Fruit fly (Drosophila melanogaster): ENCODE data around the gene CG10749.

CG10749 gene

DNA sequence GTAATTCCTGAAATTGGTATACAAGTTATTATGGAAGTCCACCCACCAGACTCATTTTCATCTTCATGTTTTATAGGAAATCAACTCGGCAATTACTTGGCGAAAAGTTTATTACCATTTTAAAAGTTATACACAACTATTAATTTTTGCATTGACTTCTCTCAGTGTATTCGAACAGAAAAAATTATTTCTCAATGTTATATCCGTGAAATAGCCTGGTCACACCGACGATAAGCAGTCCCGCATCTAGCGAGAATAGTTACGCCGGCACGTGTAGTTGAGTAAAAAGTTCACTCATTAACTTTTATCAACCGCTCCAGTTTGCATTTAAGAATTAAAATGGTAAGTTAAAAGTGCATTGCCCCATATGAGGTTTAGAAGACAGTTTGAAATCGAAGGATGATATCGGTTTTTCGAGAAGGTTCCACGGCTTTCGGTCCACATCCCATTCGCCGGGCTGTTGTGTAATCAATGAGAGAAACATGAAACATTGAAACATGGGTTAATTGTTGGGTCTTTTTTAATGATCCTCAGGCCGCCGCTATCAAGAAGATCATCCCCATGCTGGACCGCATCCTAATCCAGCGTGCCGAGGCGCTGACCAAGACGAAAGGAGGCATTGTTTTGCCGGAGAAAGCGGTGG is 43.7 kb downstream of the CG10749 start, which contains the start of gene CG11267 (continued):
- TF ChIP-seq NK7.1 (GFP tag; optimal IDR thresholded peaks at IDR 0.05): peak; percentile 71
- peak; percentile 73 for TF ChIP-seq CG6654 (GFP tag; optimal IDR thresholded peaks at IDR 0.05)
- peak; percentile 75 for TF ChIP-seq eyg (GFP tag; optimal IDR thresholded peaks at IDR 0.05)
- no peak for TF ChIP-seq pros (GFP tag; optimal IDR thresholded peaks at IDR 0.05)
- TF ChIP-seq Oaz (GFP tag; IDR thresholded peaks at IDR 0.05): peak; percentile 95
- TF ChIP-seq Elba2 (GFP tag; optimal IDR thresholded peaks at IDR 0.05): no peak
- TF ChIP-seq CG7839 (tag; optimal IDR thresholded peaks at IDR 0.05): peak; percentile 93
- peak; percentile 86 for TF ChIP-seq CG4328 (GFP tag; optimal IDR thresholded peaks at IDR 0.05)
- peak; percentile 92 for TF ChIP-seq CG2678 (tag; optimal IDR thresholded peaks at IDR 0.05)
- peak; percentile 51; the same call in 1 of the 2 replicates for TF ChIP-seq wor (GFP tag; IDR thresholded peaks at IDR 0.05)
- no peak for TF ChIP-seq CG43689 (GFP tag; IDR thresholded peaks at IDR 0.05)
- no peak for TF ChIP-seq Tbp (GFP tag; optimal IDR thresholded peaks at IDR 0.05)
- TF ChIP-seq CG13287 (GFP tag; IDR thresholded peaks at IDR 0.05; ENCODE audit: partially characterized antibody): no peak
- TF ChIP-seq HLH4C (GFP tag; IDR thresholded peaks at IDR 0.05; ENCODE audit: partially characterized antibody): peak; percentile 27; the same call in 1 of the 3 replicates
- peak; percentile 86 for TF ChIP-seq Ptx1 (GFP tag; IDR thresholded peaks at IDR 0.05)
- TF ChIP-seq vfl (GFP tag; optimal IDR thresholded peaks at IDR 0.05): peak; percentile 71
- TF ChIP-seq Dbx (GFP tag; IDR thresholded peaks at IDR 0.05): peak; percentile 93
- TF ChIP-seq CG1529 (GFP tag; optimal IDR thresholded peaks at IDR 0.05): peak; percentile 60
- no peak for TF ChIP-seq fd102C (GFP tag; optimal IDR thresholded peaks at IDR 0.05)
- TF ChIP-seq bcd (GFP tag; optimal IDR thresholded peaks at IDR 0.05): peak; percentile 84
- TF ChIP-seq CG6254 (GFP tag; optimal IDR thresholded peaks at IDR 0.05): peak; percentile 71
- TF ChIP-seq dimm (GFP tag; IDR thresholded peaks at IDR 0.05): no peak; the same call in none of the 2 replicates
- TF ChIP-seq CG15011 (GFP tag; optimal IDR thresholded peaks at IDR 0.05): peak; percentile 72
- TF ChIP-seq Lhr (GFP tag; optimal IDR thresholded peaks at IDR 0.05): peak; percentile 15
- peak; percentile 89 for TF ChIP-seq Aef1 (GFP tag; IDR thresholded peaks at IDR 0.05)
- peak; percentile 65 for TF ChIP-seq Vsx1 (GFP tag; optimal IDR thresholded peaks at IDR 0.05)
- TF ChIP-seq CG30403 (GFP tag; optimal IDR thresholded peaks at IDR 0.05): peak; percentile 88
- TF ChIP-seq slbo (GFP tag; IDR thresholded peaks at IDR 0.05): peak; percentile 88
- TF ChIP-seq chif (GFP tag; optimal IDR thresholded peaks at IDR 0.05): peak; percentile 55 to 79
- TF ChIP-seq CG14710 (tag; optimal IDR thresholded peaks at IDR 0.05): peak; percentile 82
- TF ChIP-seq bigmax (GFP tag; optimal IDR thresholded peaks at IDR 0.05): no peak
- peak; percentile 81 for TF ChIP-seq Hmr (GFP tag; optimal IDR thresholded peaks at IDR 0.05)
- peak; percentile 91 for TF ChIP-seq CG10543 (GFP tag; optimal IDR thresholded peaks at IDR 0.05)
- peak; percentile 72 for TF ChIP-seq CG18476 (GFP tag; optimal IDR thresholded peaks at IDR 0.05)
- TF ChIP-seq MESR4 (GFP tag; optimal IDR thresholded peaks at IDR 0.05): peak; percentile 53
- TF ChIP-seq usp (GFP tag; optimal IDR thresholded peaks at IDR 0.05): no peak
- TF ChIP-seq gce (GFP tag; IDR thresholded peaks at IDR 0.05): peak; percentile 83; the same call in 2 of the 3 replicates
- peak; percentile 86 for TF ChIP-seq CG10654 (GFP tag; optimal IDR thresholded peaks at IDR 0.05)
- no peak for TF ChIP-seq kni (GFP tag; optimal IDR thresholded peaks at IDR 0.05)
- peak; percentile 94 for TF ChIP-seq stc (GFP tag; IDR thresholded peaks at IDR 0.05)
- TF ChIP-seq Xrp1 (GFP tag; IDR thresholded peaks at IDR 0.05): peak; percentile 91
- peak; percentile 70 for TF ChIP-seq Ets97D (GFP tag; optimal IDR thresholded peaks at IDR 0.05)
- TF ChIP-seq CG10959 (GFP tag; IDR thresholded peaks at IDR 0.05): peak; percentile 77
- TF ChIP-seq HHEX (GFP tag; optimal IDR thresholded peaks at IDR 0.05): peak; percentile 87
- TF ChIP-seq CG34422 (GFP tag; IDR thresholded peaks at IDR 0.05): peak; percentile 93
- TF ChIP-seq Hmx (GFP tag; optimal IDR thresholded peaks at IDR 0.05): peak; percentile 12
- peak; percentile 44 for TF ChIP-seq Jarid2 (GFP tag; optimal IDR thresholded peaks at IDR 0.05)
- peak; percentile 62 for TF ChIP-seq tx (GFP tag; optimal IDR thresholded peaks at IDR 0.05)
- peak; percentile 42 for TF ChIP-seq CG17186 (GFP tag; optimal IDR thresholded peaks at IDR 0.05)
- TF ChIP-seq CG12299 (tag; optimal IDR thresholded peaks at IDR 0.05): no peak
